Worm (Caenorhabditis elegans): ENCODE data around the gene F14D7.9.
"Not testable (repeated sequence)": the region's sequence is repeated elsewhere in the genome, so short reads cannot be mapped to it uniquely, and the experiment has no call there.

The F14D7.9 gene

DNA sequence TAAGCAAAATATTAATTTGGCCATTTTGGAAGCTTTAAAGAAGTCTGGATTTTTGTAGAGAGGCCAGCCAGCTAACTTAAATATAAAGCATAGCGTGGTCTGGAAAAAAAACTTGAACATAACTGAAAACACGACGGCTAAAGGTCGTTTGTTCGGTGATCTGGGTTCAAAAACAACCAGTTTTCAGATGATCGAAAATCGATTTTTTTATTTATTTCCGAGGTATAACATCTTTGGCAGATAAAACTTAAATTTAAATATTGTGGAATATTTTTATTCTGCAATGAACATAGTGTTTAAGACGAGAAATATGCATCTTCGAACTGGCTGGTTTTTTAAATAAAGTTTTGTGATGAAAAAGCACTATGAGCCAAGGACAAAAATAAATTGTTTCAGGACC lies 25.9 kb upstream of the F14D7.9 start, which contains the start of gene F40G12.4:
F40G12.4 (minus strand) TSS at position 101 of the 400 bp plus-strand sequence.
- no peak for TF ChIP-seq F13C5.2 (tag; optimal IDR thresholded peaks at IDR 0.05)
- no peak for TF ChIP-seq B0310.2 (tag; optimal IDR thresholded peaks at IDR 0.05)
- TF ChIP-seq scrt-1 (GFP tag; IDR thresholded peaks at IDR 0.05), result no peak
- TF ChIP-seq hmg-4 (GFP tag; optimal IDR thresholded peaks at IDR 0.05), result no peak
- no peak for TF ChIP-seq hnd-1 (tag; optimal IDR thresholded peaks at IDR 0.05)
- no peak for TF ChIP-seq ceh-13 (GFP tag; optimal IDR thresholded peaks at IDR 0.05)
- TF ChIP-seq tbx-11 (GFP tag; IDR thresholded peaks at IDR 0.05), result no peak
- no peak for TF ChIP-seq ama-1 (optimal IDR thresholded peaks at IDR 0.05)
- no peak for TF ChIP-seq flt-1 (GFP tag; IDR thresholded peaks at IDR 0.05)
- no peak for TF ChIP-seq ceh-36 (tag; optimal IDR thresholded peaks at IDR 0.05)
- TF ChIP-seq pes-1 (GFP tag; IDR thresholded peaks at IDR 0.05), result no peak
- TF ChIP-seq ets-7 (tag; optimal IDR thresholded peaks at IDR 0.05), result no peak
- TF ChIP-seq hmbx-1 (tag; optimal IDR thresholded peaks at IDR 0.05), result no peak
- TF ChIP-seq sea-1 (GFP tag; conservative IDR thresholded peaks at IDR 0.05), result no peak
- TF ChIP-seq aly-1 (tag; optimal IDR thresholded peaks at IDR 0.05), result no peak

DNA sequence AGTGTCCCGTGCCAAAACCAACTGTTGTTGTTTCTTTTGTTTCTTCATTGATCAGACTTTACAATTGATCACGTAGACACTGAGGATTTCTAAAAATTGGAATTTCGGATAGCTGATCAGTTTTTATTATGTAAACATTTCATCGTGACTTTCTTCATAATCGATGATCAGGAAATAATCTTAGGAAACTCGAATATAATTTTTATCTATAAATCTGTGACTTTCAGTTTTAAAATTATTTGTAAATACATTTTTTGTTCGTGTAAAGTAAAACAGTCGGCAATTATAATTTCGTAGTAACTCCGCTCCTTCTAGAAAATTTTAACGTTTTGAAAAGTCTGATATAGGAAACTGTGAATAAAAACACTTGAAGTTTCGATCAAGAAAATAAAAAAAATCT lies 23.8 kb upstream of the F14D7.9 start, which contains the start of gene F40G12.5:
F40G12.5 (minus strand) TSS at position 101 of the 400 bp plus-strand sequence.
- TF ChIP-seq ama-1 (optimal IDR thresholded peaks at IDR 0.05) (no peak), B0310.2 (tag; optimal IDR thresholded peaks at IDR 0.05) (no peak)

DNA sequence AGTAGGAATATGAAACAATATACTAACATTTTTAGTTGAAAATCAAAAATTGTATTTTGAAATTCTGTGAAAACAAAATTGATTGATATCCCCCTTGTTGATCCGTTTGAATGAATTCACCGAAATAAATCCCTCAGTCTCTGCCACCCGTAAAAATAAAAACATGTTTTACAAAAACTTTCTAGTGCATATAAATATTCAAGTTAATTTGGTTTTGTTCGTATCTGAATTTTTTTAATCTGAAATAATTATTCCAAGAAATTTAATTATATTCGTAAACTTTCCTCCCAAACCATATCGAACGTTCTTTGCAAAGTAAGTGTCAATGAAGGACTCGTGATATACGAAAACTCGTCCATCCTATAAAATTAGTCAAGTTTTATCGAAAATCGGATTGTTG lies 21.5 kb upstream of the F14D7.9 start, which contains the start of gene F40G12.6:
F40G12.6 (minus strand) TSS at position 101 of the 400 bp plus-strand sequence.
- TF ChIP-seq tra-4 (tag; optimal IDR thresholded peaks at IDR 0.05), result no peak
- no peak for TF ChIP-seq sea-1 (GFP tag; conservative IDR thresholded peaks at IDR 0.05)
- TF ChIP-seq B0310.2 (tag; optimal IDR thresholded peaks at IDR 0.05), result no peak
- no peak for TF ChIP-seq hmg-4 (GFP tag; optimal IDR thresholded peaks at IDR 0.05)
- TF ChIP-seq F13C5.2 (tag; optimal IDR thresholded peaks at IDR 0.05), result no peak
- no peak for TF ChIP-seq ama-1 (optimal IDR thresholded peaks at IDR 0.05)
- TF ChIP-seq pes-1 (GFP tag; IDR thresholded peaks at IDR 0.05), result no peak
- TF ChIP-seq hnd-1 (tag; optimal IDR thresholded peaks at IDR 0.05), result no peak
- TF ChIP-seq ceh-13 (GFP tag; optimal IDR thresholded peaks at IDR 0.05), result no peak
- no peak for TF ChIP-seq hmbx-1 (tag; optimal IDR thresholded peaks at IDR 0.05)
- TF ChIP-seq aly-1 (tag; optimal IDR thresholded peaks at IDR 0.05), result no peak

DNA sequence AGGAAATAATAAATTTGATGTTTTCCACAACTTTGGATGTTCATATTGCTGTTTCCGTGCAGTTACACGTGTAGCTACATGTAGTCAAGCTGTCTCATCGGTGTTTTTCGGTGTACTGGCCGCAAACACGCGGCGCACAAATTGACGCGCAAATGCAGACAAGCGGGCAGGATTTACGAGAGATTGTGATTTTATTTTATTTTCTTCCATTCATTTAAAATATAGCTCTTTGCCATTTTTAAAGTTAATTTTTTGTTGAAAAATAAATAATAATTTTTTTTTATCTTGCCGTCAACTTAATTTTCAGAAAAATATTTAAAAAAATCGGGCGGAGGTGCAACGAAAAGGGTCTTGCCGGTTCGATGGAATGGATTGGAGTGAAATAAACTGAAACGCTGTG lies 20.2 kb upstream of the F14D7.9 start, which contains the start of gene F40G12.7:
F40G12.7 (plus strand) TSS at position 301 of the 400 bp plus-strand sequence.
- TF ChIP-seq pes-1 (GFP tag; IDR thresholded peaks at IDR 0.05); scrt-1 (GFP tag; IDR thresholded peaks at IDR 0.05); F13C5.2 (tag; optimal IDR thresholded peaks at IDR 0.05): not testable (repeated sequence)

DNA sequence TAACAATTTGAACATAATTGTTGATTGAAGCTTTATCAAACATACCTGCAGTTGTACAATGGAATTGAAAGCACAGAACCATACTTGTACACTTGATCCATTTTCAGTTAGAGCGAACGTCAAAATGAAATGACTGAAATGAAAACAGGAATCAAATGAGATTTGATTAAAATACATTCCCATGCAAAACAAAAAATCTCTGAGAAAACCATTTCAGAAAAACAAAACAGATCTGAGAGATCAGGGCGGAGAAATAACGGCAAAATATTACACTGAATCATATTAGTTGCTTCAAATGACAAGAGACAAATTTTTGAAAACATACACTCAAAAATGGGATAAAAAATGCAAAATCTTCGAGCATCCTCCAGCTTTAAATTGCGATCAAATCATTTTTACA lies 14.7 kb upstream of the F14D7.9 start, which contains the start of gene srt-33:
srt-33 (minus strand) TSS at position 101 of the 400 bp plus-strand sequence.
- TF ChIP-seq hmbx-1 (tag; optimal IDR thresholded peaks at IDR 0.05) (no peak), ets-7 (tag; optimal IDR thresholded peaks at IDR 0.05) (no peak), pes-1 (GFP tag; IDR thresholded peaks at IDR 0.05) (no peak), ceh-36 (tag; optimal IDR thresholded peaks at IDR 0.05) (no peak), tra-4 (tag; optimal IDR thresholded peaks at IDR 0.05) (no peak), aly-1 (tag; optimal IDR thresholded peaks at IDR 0.05) (no peak), tbx-11 (GFP tag; IDR thresholded peaks at IDR 0.05) (no peak), tbx-37 (GFP tag; conservative IDR thresholded peaks at IDR 0.05) (no peak), scrt-1 (GFP tag; IDR thresholded peaks at IDR 0.05) (no peak), hmg-4 (GFP tag; optimal IDR thresholded peaks at IDR 0.05) (no peak), F13C5.2 (tag; optimal IDR thresholded peaks at IDR 0.05) (no peak), B0310.2 (tag; optimal IDR thresholded peaks at IDR 0.05) (no peak), ceh-13 (GFP tag; optimal IDR thresholded peaks at IDR 0.05) (no peak), hnd-1 (tag; optimal IDR thresholded peaks at IDR 0.05) (no peak), sea-1 (GFP tag; conservative IDR thresholded peaks at IDR 0.05) (no peak), ama-1 (optimal IDR thresholded peaks at IDR 0.05) (no peak)

DNA sequence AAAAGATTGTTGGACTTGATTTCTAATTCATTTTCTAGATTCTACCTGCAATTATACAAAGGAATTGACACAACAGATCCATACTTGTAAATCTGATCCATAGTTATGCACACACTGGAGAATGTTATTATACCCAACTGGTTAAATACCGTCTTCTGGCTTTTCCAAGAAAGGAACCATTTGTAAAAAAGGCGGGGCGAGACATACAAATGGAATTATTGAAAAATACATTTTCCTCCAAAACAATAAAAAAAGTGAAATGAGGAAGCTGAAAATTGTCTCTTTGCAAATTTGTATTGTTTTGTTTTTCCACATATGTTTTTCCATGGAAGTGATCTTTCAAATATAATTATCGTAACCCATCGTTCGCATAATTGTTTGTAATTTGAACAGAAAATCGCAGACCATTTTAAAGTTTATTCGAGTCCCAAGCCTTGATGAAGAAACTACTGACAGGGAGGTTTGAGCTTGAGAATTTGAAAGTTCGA lies 12.2 kb upstream of the F14D7.9 start, which contains the start of the genes srt-74 and F40G12.9:
srt-74 (minus strand) TSS at position 101 of the 488 bp plus-strand sequence.
F40G12.9 (plus strand) TSS at position 438 of the 488 bp plus-strand sequence.
- TF ChIP-seq hmg-4 (GFP tag; optimal IDR thresholded peaks at IDR 0.05), result no peak
- TF ChIP-seq ceh-13 (GFP tag; optimal IDR thresholded peaks at IDR 0.05), result no peak
- TF ChIP-seq tra-4 (tag; optimal IDR thresholded peaks at IDR 0.05), result no peak
- no peak for TF ChIP-seq pes-1 (GFP tag; IDR thresholded peaks at IDR 0.05)
- TF ChIP-seq aly-1 (tag; optimal IDR thresholded peaks at IDR 0.05), result no peak
- no peak for TF ChIP-seq hnd-1 (tag; optimal IDR thresholded peaks at IDR 0.05)
- no peak for TF ChIP-seq B0310.2 (tag; optimal IDR thresholded peaks at IDR 0.05)
- no peak for TF ChIP-seq tbx-11 (GFP tag; IDR thresholded peaks at IDR 0.05)
- no peak for TF ChIP-seq tbx-37 (GFP tag; conservative IDR thresholded peaks at IDR 0.05)
- TF ChIP-seq hmbx-1 (tag; optimal IDR thresholded peaks at IDR 0.05), result no peak
- no peak for TF ChIP-seq ceh-36 (tag; optimal IDR thresholded peaks at IDR 0.05)
- TF ChIP-seq scrt-1 (GFP tag; IDR thresholded peaks at IDR 0.05), result no peak
- no peak for TF ChIP-seq flt-1 (GFP tag; IDR thresholded peaks at IDR 0.05)
- no peak for TF ChIP-seq F13C5.2 (tag; optimal IDR thresholded peaks at IDR 0.05)
- TF ChIP-seq ets-7 (tag; optimal IDR thresholded peaks at IDR 0.05), result no peak
- TF ChIP-seq ama-1 (optimal IDR thresholded peaks at IDR 0.05), result no peak
- TF ChIP-seq sea-1 (GFP tag; conservative IDR thresholded peaks at IDR 0.05), result no peak

DNA sequence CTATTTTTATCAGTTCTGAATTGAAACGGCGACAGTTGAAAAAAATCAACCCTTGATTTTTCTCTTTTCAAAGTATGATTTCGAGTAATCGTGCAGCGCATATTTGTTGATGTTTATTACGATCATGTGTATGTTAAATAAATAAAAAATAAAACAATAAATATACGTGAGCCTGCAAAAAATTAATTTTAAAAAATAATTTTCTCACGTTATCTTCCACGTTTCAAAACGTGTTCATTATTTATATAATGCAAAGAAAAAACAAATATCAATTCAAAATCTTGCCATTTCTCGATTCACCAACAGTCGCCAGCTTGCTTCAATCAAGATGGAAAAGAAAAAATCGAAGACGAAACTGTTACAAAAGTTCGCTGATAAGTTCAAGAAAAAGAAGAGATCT lies 11.3 kb upstream of the F14D7.9 start, which contains the start of gene F40G12.10:
F40G12.10 (plus strand) TSS at position 301 of the 400 bp plus-strand sequence.
- TF ChIP-seq hmbx-1 (tag; optimal IDR thresholded peaks at IDR 0.05), result no peak
- no peak for TF ChIP-seq ceh-36 (tag; optimal IDR thresholded peaks at IDR 0.05)
- no peak for TF ChIP-seq tra-4 (tag; optimal IDR thresholded peaks at IDR 0.05)
- TF ChIP-seq tbx-11 (GFP tag; IDR thresholded peaks at IDR 0.05), result no peak
- TF ChIP-seq ama-1 (optimal IDR thresholded peaks at IDR 0.05), result no peak
- TF ChIP-seq scrt-1 (GFP tag; IDR thresholded peaks at IDR 0.05), result no peak
- no peak for TF ChIP-seq F13C5.2 (tag; optimal IDR thresholded peaks at IDR 0.05)
- no peak for TF ChIP-seq pes-1 (GFP tag; IDR thresholded peaks at IDR 0.05)
- no peak for TF ChIP-seq aly-1 (tag; optimal IDR thresholded peaks at IDR 0.05)
- TF ChIP-seq hmg-4 (GFP tag; optimal IDR thresholded peaks at IDR 0.05), result no peak
- no peak for TF ChIP-seq tbx-37 (GFP tag; conservative IDR thresholded peaks at IDR 0.05)
- no peak for TF ChIP-seq flt-1 (GFP tag; IDR thresholded peaks at IDR 0.05)
- TF ChIP-seq B0310.2 (tag; optimal IDR thresholded peaks at IDR 0.05), result no peak
